Worm (Caenorhabditis elegans): ENCODE data around the gene mppb-1.

ce11 chrIV:9037063-9037462 is 37.4 kb upstream of the mppb-1 start, which contains the start of gene C53D6.7:
- TF ChIP-seq ama-1 (optimal IDR thresholded peaks at IDR 0.05) = no peak
- TF ChIP-seq lin-29 (GFP tag; IDR thresholded peaks at IDR 0.05) = no peak
- no peak for TF ChIP-seq lsy-2 (tag; optimal IDR thresholded peaks at IDR 0.05)
- TF ChIP-seq dpl-1 (GFP tag; optimal IDR thresholded peaks at IDR 0.05) = no peak
- no peak for TF ChIP-seq ZK337.2 (GFP tag; IDR thresholded peaks at IDR 0.05)
- no peak for TF ChIP-seq lin-39 (tag; optimal IDR thresholded peaks at IDR 0.05)
- no peak for TF ChIP-seq skn-1 (tag; optimal IDR thresholded peaks at IDR 0.05)
- no peak for TF ChIP-seq pqm-1 (tag; optimal IDR thresholded peaks at IDR 0.05)
- no peak for TF ChIP-seq unc-130 (GFP tag; optimal IDR thresholded peaks at IDR 0.05)
- no peak for TF ChIP-seq nhr-28 (tag; optimal IDR thresholded peaks at IDR 0.05)
- no peak for TF ChIP-seq nhr-76 (tag; optimal IDR thresholded peaks at IDR 0.05)
